Fruit fly (Drosophila melanogaster) whole organism, prepupa: ENCODE data around the gene wb.

Source experiments
- CG34406 ChIP-seq: fragments of 200-800 bp; sonication (Bioruptor generic); optimal IDR thresholded peaks from 3 replicates; lab custom pipeline; 2016; ENCODE audit warnings: missing biosample characterization, missing genetic modification characterization
- Lpt ChIP-seq: fragments of 200-800 bp; sonication (Bioruptor generic); optimal IDR thresholded peaks from 3 replicates; lab custom pipeline; 2016; ENCODE audit warnings: missing biosample characterization, missing genetic modification characterization
- OdsH ChIP-seq: fragments of 200-800 bp; sonication (Bioruptor generic); optimal IDR thresholded peaks from 3 replicates; lab custom pipeline; 2016; ENCODE audit warnings: missing biosample characterization, missing genetic modification characterization
- Smox ChIP-seq: fragments of 200-800 bp; sonication (Bioruptor generic); optimal IDR thresholded peaks from 3 replicates; lab custom pipeline; 2016; ENCODE audit warnings: missing biosample characterization, missing genetic modification characterization
- Sox102F ChIP-seq: fragments of 200-800 bp; sonication (Bioruptor generic); optimal IDR thresholded peaks from 2 replicates; lab custom pipeline; 2016; ENCODE audit warnings: missing biosample characterization, mild to moderate bottlenecking, missing genetic modification characterization
- Sox15 ChIP-seq: fragments of 200-800 bp; sonication (Bioruptor generic); optimal IDR thresholded peaks from 3 replicates; lab custom pipeline; 2016; ENCODE audit warnings: missing biosample characterization, missing genetic modification characterization
- pdm3 ChIP-seq: fragments of 200-800 bp; sonication (Bioruptor generic); optimal IDR thresholded peaks from 3 replicates; lab custom pipeline; 2016; ENCODE audit warnings: missing biosample characterization, missing genetic modification characterization
- salr ChIP-seq, 2 experiments: fragments of 200-800 bp; sonication (Bioruptor generic); optimal IDR thresholded peaks; 3 replicates each; lab custom pipeline; 2016 to 2018; ENCODE audit warnings: missing biosample characterization in 2 of 2, missing genetic modification characterization in 2 of 2, mild to moderate bottlenecking in 1 of 2
- ss ChIP-seq, 2 experiments: fragments of 200-800 bp; sonication (Bioruptor generic); optimal IDR thresholded peaks; 2 replicates in 1 of 2; 3 replicates in 1 of 2; lab custom pipeline; 2017 to 2018; ENCODE audit warnings: mild to moderate bottlenecking in 2 of 2, missing biosample characterization in 2 of 2, missing genetic modification characterization in 2 of 2, moderate library complexity in 1 of 2

DNA sequence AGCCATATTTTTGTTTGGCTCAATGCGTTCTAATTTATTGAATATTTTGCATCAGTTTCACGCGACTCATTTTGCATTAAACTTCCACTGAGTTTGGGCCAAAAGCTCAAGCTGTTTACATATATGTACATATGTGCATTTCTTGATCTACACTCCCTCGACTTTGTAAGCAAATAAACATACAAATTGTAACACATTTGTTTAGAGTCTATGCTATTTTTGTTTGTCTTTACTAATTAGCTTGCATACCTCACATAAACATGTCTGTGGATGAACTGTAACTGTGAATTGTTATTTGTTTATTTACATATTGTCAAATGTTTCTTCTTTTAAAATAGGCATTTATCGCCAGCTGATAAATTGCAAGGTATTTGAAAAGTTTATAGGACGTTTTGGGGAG is 44.7 kb downstream of the wb start:
- TF ChIP-seq OdsH (no peak), salr (GFP tag; optimal IDR thresholded peaks at IDR 0.05; lab: Kevin White, UChicago) (no peak), ss (GFP tag; optimal IDR thresholded peaks at IDR 0.05; lab: Kevin White, UChicago) (no peak), Lpt (GFP tag; lab: Kevin White, UChicago) (no peak), Smox (GFP tag; lab: Kevin White, UChicago) (no peak), pdm3 (no peak), CG34406 (no peak), Sox15 (no peak), Sox102F (GFP tag; lab: Kevin White, UChicago) (no peak)
